Worm (Caenorhabditis elegans) whole organism, young adult: Measurements from ENCODE around the gene ttr-49.

ENCODE experiments used
- B0336.3 ChIP-seq: fragments of 200-800 bp; sonication (Bioruptor generic); IDR thresholded peaks from 2 replicates; pipeline ENCODE4 v1.3.6; 2022; ENCODE audit warnings: missing genetic modification characterization, missing compliant biosample characterization
- C06A6.2 ChIP-seq: fragments of 200-800 bp; sonication (Bioruptor generic); conservative IDR thresholded peaks from 2 replicates; pipeline ENCODE4 v1.3.6; 2022; ENCODE audit warnings: missing genetic modification characterization, missing compliant biosample characterization
- F10E7.11 ChIP-seq: sonication (generic microtip); optimal IDR thresholded peaks from 2 replicates; lab custom pipeline; 2017; ENCODE audit warnings: mild to moderate bottlenecking, missing genetic modification characterization, moderate library complexity, missing compliant biosample characterization
- F37B4.10 ChIP-seq: fragments of 200-800 bp; sonication (Bioruptor generic); IDR thresholded peaks from 2 replicates; pipeline ENCODE4 v1.3.6; 2022; ENCODE audit warnings: missing genetic modification characterization, missing compliant biosample characterization
- F55B11.4 ChIP-seq: sonication (generic microtip); optimal IDR thresholded peaks from 2 replicates; lab custom pipeline; 2016; ENCODE audit warnings: missing compliant biosample characterization, missing genetic modification characterization, borderline replicate concordance; ENCODE audit not compliant: insufficient read depth
- F57C9.4 ChIP-seq: sonication (generic microtip); optimal IDR thresholded peaks from 2 replicates; lab custom pipeline; 2017; ENCODE audit warnings: mild to moderate bottlenecking, missing genetic modification characterization, missing compliant biosample characterization
- K12H6.12 ChIP-seq: fragments of 200-800 bp; sonication (Bioruptor generic); optimal IDR thresholded peaks from 2 replicates; lab custom pipeline; 2018; ENCODE audit warnings: mild to moderate bottlenecking, missing genetic modification characterization, missing compliant biosample characterization
- T26A5.8 ChIP-seq: sonication (generic microtip); optimal IDR thresholded peaks from 2 replicates; lab custom pipeline; 2016; ENCODE audit warnings: missing genetic modification characterization, missing compliant biosample characterization
- Y53F4B.3 ChIP-seq: fragments of 200-800 bp; sonication (Bioruptor generic); IDR thresholded peaks from 2 replicates; pipeline ENCODE4 v1.3.6; 2022; ENCODE audit warnings: missing genetic modification reagents, missing genetic modification characterization, missing compliant biosample characterization
- Y53G8AR.9 ChIP-seq: fragments of 200-800 bp; sonication (Bioruptor generic); conservative IDR thresholded peaks from 2 replicates; pipeline ENCODE4 v1.3.6; 2022; ENCODE audit warnings: missing genetic modification reagents, missing genetic modification characterization, missing compliant biosample characterization
- Y67H2A.10 ChIP-seq: fragments of 200-800 bp; sonication (Bioruptor generic); conservative IDR thresholded peaks from 2 replicates; pipeline ENCODE4 v1.3.6; 2022; ENCODE audit warnings: missing genetic modification reagents, missing genetic modification characterization, missing compliant biosample characterization
- Y95B8A.8 ChIP-seq: fragments of 200-800 bp; sonication (Bioruptor generic); IDR thresholded peaks from 2 replicates; pipeline ENCODE4 v1.3.6; 2022; ENCODE audit warnings: missing genetic modification reagents, missing genetic modification characterization, missing compliant biosample characterization
- akir-1 ChIP-seq: fragments of 200-800 bp; sonication (Bioruptor generic); optimal IDR thresholded peaks from 2 replicates; lab custom pipeline; 2018; ENCODE audit warnings: mild to moderate bottlenecking, missing genetic modification characterization, moderate library complexity, missing compliant biosample characterization
- attf-6 ChIP-seq: fragments of 200-800 bp; sonication (Bioruptor generic); IDR thresholded peaks from 2 replicates; pipeline ENCODE4 v1.3.6; 2022; ENCODE audit warnings: missing genetic modification reagents, missing genetic modification characterization, missing compliant biosample characterization
- ccch-3 ChIP-seq: fragments of 200-800 bp; sonication (Bioruptor generic); optimal IDR thresholded peaks from 2 replicates; lab custom pipeline; 2018; ENCODE audit warnings: mild to moderate bottlenecking, missing genetic modification characterization, missing compliant biosample characterization
- ceh-91 ChIP-seq: fragments of 200-800 bp; sonication (Bioruptor generic); IDR thresholded peaks from 2 replicates; pipeline ENCODE4 v1.3.6; 2022; ENCODE audit warnings: missing genetic modification reagents, missing genetic modification characterization, missing compliant biosample characterization
- die-1 ChIP-seq: sonication (generic microtip); optimal IDR thresholded peaks from 2 replicates; lab custom pipeline; 2016; ENCODE audit warnings: missing genotype, mild to moderate bottlenecking, missing genetic modification characterization, missing compliant biosample characterization
- dpl-1 ChIP-seq: fragments of 150-350 bp; optimal IDR thresholded peaks from 2 replicates; lab custom pipeline; 2014; ENCODE audit warnings: missing biosample characterization, missing genetic modification reagents, missing genetic modification characterization
- egrh-3 ChIP-seq: fragments of 200-800 bp; sonication (Bioruptor generic); IDR thresholded peaks from 2 replicates; pipeline ENCODE4 v1.3.6; 2022; ENCODE audit warnings: missing genetic modification reagents, missing genetic modification characterization, missing compliant biosample characterization
- ekl-4 ChIP-seq: fragments of 200-800 bp; sonication (Bioruptor generic); IDR thresholded peaks from 2 replicates; pipeline ENCODE4 v1.3.6; 2022; ENCODE audit warnings: missing genetic modification reagents, missing genetic modification characterization, missing compliant biosample characterization
- hlh-12 ChIP-seq: sonication (generic microtip); optimal IDR thresholded peaks from 2 replicates; lab custom pipeline; 2016; ENCODE audit warnings: missing genetic modification characterization, missing compliant biosample characterization
- hmg-20 ChIP-seq: fragments of 200-800 bp; sonication (Bioruptor generic); IDR thresholded peaks from 2 replicates; pipeline ENCODE4 v1.3.6; 2022; ENCODE audit warnings: missing genetic modification reagents, missing genetic modification characterization, missing compliant biosample characterization
- hsf-1 ChIP-seq: fragments of 200-800 bp; sonication (Bioruptor generic); IDR thresholded peaks from 2 replicates; pipeline ENCODE4 v1.3.6; 2022; ENCODE audit warnings: missing genetic modification reagents, missing genetic modification characterization, missing compliant biosample characterization
- let-607 ChIP-seq, 2 experiments: fragments of 200-800 bp in 1 of 2; sonication (Bioruptor generic) in 1 of 2; sonication (generic microtip) in 1 of 2; optimal IDR thresholded peaks; 2 replicates each; lab custom pipeline; 2016 to 2018; ENCODE audit warnings: mild to moderate bottlenecking in 2 of 2, missing compliant biosample characterization in 2 of 2, missing genetic modification characterization in 2 of 2, moderate library complexity in 2 of 2, missing genotype in 1 of 2
- lin-40 ChIP-seq: sonication (generic microtip); optimal IDR thresholded peaks from 2 replicates; lab custom pipeline; 2016; ENCODE audit warnings: missing genetic modification characterization, mild to moderate bottlenecking, missing compliant biosample characterization, missing genotype, missing genetic modification reagents
- lin-54 ChIP-seq: fragments of 200-800 bp; sonication (Bioruptor generic); optimal IDR thresholded peaks from 2 replicates; lab custom pipeline; 2018; ENCODE audit warnings: mild to moderate bottlenecking, missing genetic modification characterization, missing compliant biosample characterization
- lsy-27 ChIP-seq: sonication (generic microtip); optimal IDR thresholded peaks from 2 replicates; lab custom pipeline; 2017; ENCODE audit warnings: missing genetic modification characterization, mild to moderate bottlenecking, missing compliant biosample characterization, antibody characterized with exemption, missing genotype, borderline replicate concordance; ENCODE audit not compliant: insufficient read depth
- madf-3 ChIP-seq: fragments of 200-800 bp; sonication (Bioruptor generic); IDR thresholded peaks from 2 replicates; pipeline ENCODE4 v1.3.6; 2022; ENCODE audit warnings: missing genetic modification reagents, missing genetic modification characterization, missing compliant biosample characterization
- madf-6 ChIP-seq: fragments of 200-800 bp; sonication (Bioruptor generic); IDR thresholded peaks from 2 replicates; pipeline ENCODE4 v1.3.6; 2022; ENCODE audit warnings: missing genetic modification reagents, missing genetic modification characterization, missing compliant biosample characterization
- mel-28 ChIP-seq: sonication (generic microtip); optimal IDR thresholded peaks from 2 replicates; lab custom pipeline; 2016; ENCODE audit warnings: borderline replicate concordance, mild to moderate bottlenecking, missing genetic modification characterization, missing compliant biosample characterization
- mxl-1 ChIP-seq: sonication (generic microtip); optimal IDR thresholded peaks from 2 replicates; lab custom pipeline; 2016; ENCODE audit warnings: missing genetic modification characterization, missing compliant biosample characterization
- nhr-80 ChIP-seq: sonication (generic microtip); optimal IDR thresholded peaks from 2 replicates; lab custom pipeline; 2016; ENCODE audit warnings: missing genetic modification characterization, missing compliant biosample characterization
- rcor-1 ChIP-seq: fragments of 200-800 bp; sonication (Bioruptor generic); IDR thresholded peaks from 2 replicates; pipeline ENCODE4 v1.3.6; 2022; ENCODE audit warnings: missing genetic modification reagents, missing genetic modification characterization, missing compliant biosample characterization
- rec-8 ChIP-seq, 2 experiments: sonication (generic microtip); optimal IDR thresholded peaks; 2 replicates each; lab custom pipeline; 2016; ENCODE audit warnings: mild to moderate bottlenecking in 2 of 2, missing genetic modification characterization in 2 of 2, missing genetic modification reagents in 2 of 2, missing genotype in 2 of 2, missing biosample characterization in 1 of 2, missing compliant biosample characterization in 1 of 2, moderate library complexity in 1 of 2
- sdz-38 ChIP-seq: sonication (generic microtip); optimal IDR thresholded peaks from 2 replicates; lab custom pipeline; 2016; ENCODE audit warnings: missing genotype, missing genetic modification characterization, missing compliant biosample characterization
- sea-2 ChIP-seq: fragments of 200-800 bp; sonication (Bioruptor generic); IDR thresholded peaks from 2 replicates; pipeline ENCODE4 v1.3.6; 2022; ENCODE audit warnings: missing genetic modification characterization, missing compliant biosample characterization
- snpc-1.1 ChIP-seq: sonication (generic microtip); optimal IDR thresholded peaks from 2 replicates; lab custom pipeline; 2017; ENCODE audit warnings: missing genetic modification characterization, mild to moderate bottlenecking, missing compliant biosample characterization, antibody characterized with exemption, moderate library complexity, missing genotype, missing genetic modification reagents; ENCODE audit not compliant: insufficient read depth
- snpc-1.3 ChIP-seq: sonication (generic microtip); optimal IDR thresholded peaks from 2 replicates; lab custom pipeline; 2017; ENCODE audit warnings: missing genetic modification characterization, mild to moderate bottlenecking, missing compliant biosample characterization, antibody characterized with exemption, moderate library complexity, missing genotype, missing genetic modification reagents; ENCODE audit not compliant: insufficient read depth
- snpc-3.4 ChIP-seq: sonication (generic microtip); optimal IDR thresholded peaks from 2 replicates; lab custom pipeline; 2017; ENCODE audit warnings: missing genetic modification characterization, mild to moderate bottlenecking, missing compliant biosample characterization, antibody characterized with exemption, moderate library complexity, missing genotype, missing genetic modification reagents
- snpc-4 ChIP-seq, 5 experiments: fragments of 150-350 bp in 1 of 5; sonication (generic microtip) in 4 of 5; optimal IDR thresholded peaks; 2 replicates each; lab custom pipeline; 2014 to 2018; ENCODE audit warnings: missing genetic modification characterization in 5 of 5, missing biosample characterization in 3 of 5, antibody characterized with exemption in 2 of 5, mild to moderate bottlenecking in 2 of 5, missing compliant biosample characterization in 2 of 5, missing genotype in 2 of 5, moderate library complexity in 2 of 5, missing genetic modification reagents in 1 of 5
- tlf-1 ChIP-seq: fragments of 200-800 bp; sonication (Bioruptor generic); optimal IDR thresholded peaks from 2 replicates; lab custom pipeline; 2018; ENCODE audit warnings: mild to moderate bottlenecking, missing genetic modification characterization, missing compliant biosample characterization
- unc-130 ChIP-seq: sonication (generic microtip); optimal IDR thresholded peaks from 2 replicates; lab custom pipeline; 2016; ENCODE audit warnings: missing genetic modification reagents, missing genetic modification characterization, missing compliant biosample characterization
- unc-62 ChIP-seq: fragments of 150-350 bp; optimal IDR thresholded peaks from 2 replicates; lab custom pipeline; 2014; ENCODE audit warnings: missing biosample characterization, missing genetic modification reagents, missing genetic modification characterization
- ztf-18 ChIP-seq: sonication (generic microtip); optimal IDR thresholded peaks from 2 replicates; lab custom pipeline; 2016; ENCODE audit warnings: missing genotype, mild to moderate bottlenecking, missing genetic modification characterization, missing compliant biosample characterization
- ztf-22 ChIP-seq: fragments of 200-800 bp; sonication (Bioruptor generic); optimal IDR thresholded peaks from 2 replicates; lab custom pipeline; 2018; ENCODE audit warnings: mild to moderate bottlenecking, missing genetic modification characterization, moderate library complexity, missing compliant biosample characterization

The ttr-49 gene

ce11 chrV:9382538-9383328 is 26.4 kb upstream of the ttr-49 start (continued):
- peak; percentile 78 for TF ChIP-seq attf-6 (GFP tag; lab: Robert Waterston, UW)
- no peak for TF ChIP-seq snpc-1.3 (tag; lab: Kevin White, UChicago)
- no peak for TF ChIP-seq ccch-3 (GFP tag; lab: Kevin White, UChicago)
- TF ChIP-seq snpc-1.1 (tag; lab: Kevin White, UChicago) = peak; percentile 63
- TF ChIP-seq F55B11.4 (tag; lab: Kevin White, UChicago) = no peak
- peak; percentile 88 for TF ChIP-seq ekl-4
- no peak for TF ChIP-seq hlh-12
- peak; percentile 29 for TF ChIP-seq snpc-4 (GFP tag; optimal IDR thresholded peaks at IDR 0.05; lab: Kevin White, UChicago)
- TF ChIP-seq snpc-4 (tag; optimal IDR thresholded peaks at IDR 0.05; lab: Kevin White, UChicago) = peak in 2 of 4 experiments; percentile 50 to 60
- peak; percentile 97 for TF ChIP-seq ztf-18 (tag; lab: Kevin White, UChicago)
- TF ChIP-seq let-607 (tag; optimal IDR thresholded peaks at IDR 0.05; lab: Kevin White, UChicago) = no peak
- no peak for TF ChIP-seq K12H6.12
- peak; percentile 94 for TF ChIP-seq snpc-3.4 (tag; lab: Kevin White, UChicago)
- TF ChIP-seq T26A5.8 = no peak
- TF ChIP-seq rcor-1 (GFP tag; lab: Robert Waterston, UW) = peak; percentile 90
- TF ChIP-seq mel-28 (tag; lab: Kevin White, UChicago) = no peak
- no peak for TF ChIP-seq F57C9.4
- peak; percentile 85 for TF ChIP-seq Y53G8AR.9 (GFP tag; lab: Robert Waterston, UW)
- no peak for TF ChIP-seq sdz-38 (tag; lab: Kevin White, UChicago)
- TF ChIP-seq sea-2 (GFP tag; lab: Robert Waterston, UW) = no peak
- no peak for TF ChIP-seq egrh-3 (GFP tag; lab: Robert Waterston, UW)
- no peak for TF ChIP-seq F37B4.10
- TF ChIP-seq C06A6.2 (GFP tag; lab: Robert Waterston, UW) = no peak
- 0 out of 2 replicates have a peak, but pooled peaks have one; percentile 34 for TF ChIP-seq Y53F4B.3
- peak; percentile 100 for TF ChIP-seq madf-6 (GFP tag; lab: Robert Waterston, UW)
- TF ChIP-seq B0336.3 (GFP tag; lab: Robert Waterston, UW) = peak; percentile 90
- TF ChIP-seq unc-130 (GFP tag; lab: Kevin White, UChicago) = peak; percentile 88
- peak; percentile 98 for TF ChIP-seq dpl-1
- TF ChIP-seq Y95B8A.8 (GFP tag; lab: Robert Waterston, UW) = peak; percentile 91; the same call in 1 of the 2 replicates
- no peak for TF ChIP-seq lsy-27 (tag; lab: Kevin White, UChicago)
- TF ChIP-seq ceh-91 (GFP tag; lab: Robert Waterston, UW) = peak; percentile 95
- TF ChIP-seq die-1 = no peak
- TF ChIP-seq Y67H2A.10 (GFP tag; lab: Robert Waterston, UW) = no peak
- no peak for TF ChIP-seq mxl-1 (tag; lab: Kevin White, UChicago)
- TF ChIP-seq unc-62 = no peak
- TF ChIP-seq nhr-80 (tag; lab: Kevin White, UChicago) = no peak
- peak; percentile 93 for TF ChIP-seq lin-54 (GFP tag; lab: Kevin White, UChicago)
- no peak for TF ChIP-seq rec-8 (tag; optimal IDR thresholded peaks at IDR 0.05; lab: Kevin White, UChicago)
- no peak for TF ChIP-seq hmg-20 (GFP tag; lab: Robert Waterston, UW)
- TF ChIP-seq akir-1 (GFP tag; lab: Kevin White, UChicago) = no peak
- TF ChIP-seq F10E7.11 (tag; lab: Kevin White, UChicago) = no peak
- TF ChIP-seq ztf-22 (GFP tag; lab: Kevin White, UChicago) = no peak
- peak; percentile 89 for TF ChIP-seq hsf-1 (GFP tag; lab: Robert Waterston, UW)
- TF ChIP-seq madf-3 = peak; percentile 92
- no peak for TF ChIP-seq lin-40 (tag; lab: Kevin White, UChicago)
- peak; percentile 83 for TF ChIP-seq tlf-1 (GFP tag; lab: Kevin White, UChicago)
